Worm (Caenorhabditis elegans): ENCODE measurements around the gene ebp-2.

ce11 chrII:11455140-11455539 lies 12.6 kb downstream of the ebp-2 start:
- TF ChIP-seq unc-62 (GFP tag; optimal IDR thresholded peaks at IDR 0.05) (no peak), daf-12 (tag; optimal IDR thresholded peaks at IDR 0.05) (no peak), elt-1 (tag; optimal IDR thresholded peaks at IDR 0.05) (no peak), tbx-2 (tag; optimal IDR thresholded peaks at IDR 0.05) (no peak), ceh-82 (tag; optimal IDR thresholded peaks at IDR 0.05) (no peak), elt-2 (tag; optimal IDR thresholded peaks at IDR 0.05) (no peak), fkh-10 (GFP tag; optimal IDR thresholded peaks at IDR 0.05) (no peak), pha-4 (tag; optimal IDR thresholded peaks at IDR 0.05) (no peak)
